Fruit fly (Drosophila melanogaster): ENCODE results near the gene Yod1.

Gene Yod1

dm6 chr3L:5139312-5139711 lies 5.6 kb downstream of the Yod1 start, which contains the start of the genes Tcs5 and CHMP2B (continued):
- peak; percentile 100 for TF ChIP-seq gem (tag; optimal IDR thresholded peaks at IDR 0.05)
- peak; percentile 100 for TF ChIP-seq CG11247 (GFP tag; IDR thresholded peaks at IDR 0.05)
- peak; percentile 100 for TF ChIP-seq sens-2 (GFP tag; IDR thresholded peaks at IDR 0.05)
- TF ChIP-seq Side (GFP tag; optimal IDR thresholded peaks at IDR 0.05) = peak; percentile 99
- peak; percentile 100 for TF ChIP-seq CG12744 (GFP tag; optimal IDR thresholded peaks at IDR 0.05)
- peak; percentile 100 for TF ChIP-seq danr (GFP tag; IDR thresholded peaks at IDR 0.05)
- no peak for TF ChIP-seq sc (optimal IDR thresholded peaks at IDR 0.05)
- peak; percentile 100 for TF ChIP-seq sc (GFP tag; optimal IDR thresholded peaks at IDR 0.05)
- TF ChIP-seq CG2116 (GFP tag; optimal IDR thresholded peaks at IDR 0.05) = peak; percentile 94
- peak; percentile 100 for TF ChIP-seq dmrt11E (tag; optimal IDR thresholded peaks at IDR 0.05)
- TF ChIP-seq abd-A (tag; optimal IDR thresholded peaks at IDR 0.05) = no peak
- peak; percentile 100 for TF ChIP-seq CG2202 (tag; optimal IDR thresholded peaks at IDR 0.05)
- TF ChIP-seq psq (GFP tag; optimal IDR thresholded peaks at IDR 0.05) = peak; percentile 98
- TF ChIP-seq CG43689 (GFP tag; IDR thresholded peaks at IDR 0.05) = peak; percentile 99
- peak; percentile 100 for TF ChIP-seq vvl (GFP tag; IDR thresholded peaks at IDR 0.05)
- TF ChIP-seq CG17568 (GFP tag; optimal IDR thresholded peaks at IDR 0.05) = no peak
- TF ChIP-seq CG4617 (GFP tag; optimal IDR thresholded peaks at IDR 0.05; ENCODE audit: borderline replicate concordance) = peak; percentile 100
- peak; percentile 98 for TF ChIP-seq Dad (GFP tag; optimal IDR thresholded peaks at IDR 0.05)
- peak; percentile 66 for TF ChIP-seq Sin3A (optimal IDR thresholded peaks at IDR 0.05)
- peak; percentile 99 for TF ChIP-seq Fer1 (GFP tag; optimal IDR thresholded peaks at IDR 0.05)
- TF ChIP-seq CG1647 (GFP tag; optimal IDR thresholded peaks at IDR 0.05) = peak; percentile 100
- peak; percentile 96 for TF ChIP-seq TFAM (GFP tag; optimal IDR thresholded peaks at IDR 0.05)
- peak; percentile 99 for TF ChIP-seq NC2α (GFP tag; optimal IDR thresholded peaks at IDR 0.05)
- peak; percentile 99 for TF ChIP-seq CG4820 (GFP tag; optimal IDR thresholded peaks at IDR 0.05)
- TF ChIP-seq CG4707 (GFP tag; optimal IDR thresholded peaks at IDR 0.05) = peak; percentile 97
- TF ChIP-seq Mad (GFP tag; optimal IDR thresholded peaks at IDR 0.05) = peak; percentile 100
- peak; percentile 100 for TF ChIP-seq Drgx (GFP tag; IDR thresholded peaks at IDR 0.05)
- TF ChIP-seq CG2875 (GFP tag; optimal IDR thresholded peaks at IDR 0.05) = peak; percentile 100
- peak; percentile 100 for TF ChIP-seq Camta (GFP tag; optimal IDR thresholded peaks at IDR 0.05)
- TF ChIP-seq tup (GFP tag; optimal IDR thresholded peaks at IDR 0.05) = peak; percentile 100
- peak; percentile 96 for TF ChIP-seq CG6654 (GFP tag; optimal IDR thresholded peaks at IDR 0.05)
- peak; percentile 88 for TF ChIP-seq bigmax (GFP tag; optimal IDR thresholded peaks at IDR 0.05)
- peak; percentile 100 for TF ChIP-seq Dbx (GFP tag; IDR thresholded peaks at IDR 0.05)
- peak; percentile 100 for TF ChIP-seq CG16815 (GFP tag; optimal IDR thresholded peaks at IDR 0.05)
- peak; percentile 54 for TF ChIP-seq knrl (GFP tag; IDR thresholded peaks at IDR 0.05; ENCODE audit: partially characterized antibody)
- TF ChIP-seq CG15479 (GFP tag; optimal IDR thresholded peaks at IDR 0.05) = peak; percentile 80
- TF ChIP-seq ato (GFP tag; IDR thresholded peaks at IDR 0.05; ENCODE audit: partially characterized antibody) = no peak
- peak; percentile 99 for TF ChIP-seq CG1529 (GFP tag; optimal IDR thresholded peaks at IDR 0.05)
- peak; percentile 100 for TF ChIP-seq Aef1 (GFP tag; IDR thresholded peaks at IDR 0.05)
- TF ChIP-seq nerfin-2 (GFP tag; IDR thresholded peaks at IDR 0.05; ENCODE audit: partially characterized antibody) = peak; percentile 16; the same call in 1 of the 2 replicates
- TF ChIP-seq Lim3 (GFP tag; IDR thresholded peaks at IDR 0.05) = peak; percentile 99
- peak; percentile 99 for TF ChIP-seq ERR (GFP tag; optimal IDR thresholded peaks at IDR 0.05)
- TF ChIP-seq CG6765 (GFP tag; optimal IDR thresholded peaks at IDR 0.05) = peak; percentile 99
- TF ChIP-seq Lhr (GFP tag; optimal IDR thresholded peaks at IDR 0.05) = peak; percentile 99
- TF ChIP-seq CG15696 (tag; optimal IDR thresholded peaks at IDR 0.05) = peak; percentile 100
- TF ChIP-seq toy (GFP tag; IDR thresholded peaks at IDR 0.05) = peak; percentile 100
- TF ChIP-seq ftz-f1 (GFP tag; optimal IDR thresholded peaks at IDR 0.05) = peak; percentile 96
- peak; percentile 98 for TF ChIP-seq CG10565 (GFP tag; optimal IDR thresholded peaks at IDR 0.05)
- peak; percentile 98 for TF ChIP-seq Vsx1 (GFP tag; optimal IDR thresholded peaks at IDR 0.05)
- TF ChIP-seq wor (GFP tag; IDR thresholded peaks at IDR 0.05) = peak; percentile 100
- TF ChIP-seq CG12769 (tag; optimal IDR thresholded peaks at IDR 0.05) = peak; percentile 100

Measured in whole organism, embryonic.